Worm (Caenorhabditis elegans): ENCODE data around the gene best-1.

DNA sequence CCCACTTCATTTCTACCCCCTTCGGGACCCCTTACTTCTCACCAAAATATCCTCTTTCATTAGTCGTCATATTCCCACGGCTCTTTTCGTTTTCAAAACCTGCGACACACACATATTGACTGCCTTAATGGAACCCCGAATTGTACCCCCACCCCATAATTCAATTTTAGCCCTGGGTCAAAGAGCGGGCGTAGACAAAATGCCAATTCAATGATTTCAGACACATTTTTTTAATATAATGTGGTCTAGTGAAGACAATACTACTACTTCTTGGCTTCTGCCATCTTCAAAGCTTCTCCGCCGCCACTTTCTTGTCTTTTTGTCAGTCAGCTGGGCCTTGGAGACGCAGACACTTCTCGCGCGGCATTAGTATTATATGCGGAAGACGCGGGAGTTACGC, 18.1 kb upstream of the best-1 start:
- no peak for TF ChIP-seq ceh-40 (GFP tag; IDR thresholded peaks at IDR 0.05)
- no peak for TF ChIP-seq sdz-38 (tag; optimal IDR thresholded peaks at IDR 0.05)
- TF ChIP-seq nfya-1 (tag; optimal IDR thresholded peaks at IDR 0.05; ENCODE audit: borderline replicate concordance, insufficient read depth): no peak
- TF ChIP-seq F33H1.4 (GFP tag; IDR thresholded peaks at IDR 0.05): no peak

Data from whole organism, young adult.